Fruit fly (Drosophila melanogaster) whole organism, embryonic: Measurements from ENCODE around the gene CG13081.

Experiments used
- BEAF-32 ChIP-seq: fragments of 200-800 bp; sonication (Bioruptor generic); optimal IDR thresholded peaks from 3 replicates; lab custom pipeline; 2017; ENCODE audit warnings: missing biosample characterization, missing genetic modification characterization, mild to moderate bottlenecking, moderate library complexity, missing genetic modification reagents
- CG10979 ChIP-seq: fragments of 200-800 bp; sonication (Bioruptor generic); optimal IDR thresholded peaks from 2 replicates; lab custom pipeline; 2018; ENCODE audit warnings: missing biosample characterization, mild to moderate bottlenecking, missing genetic modification characterization, moderate library complexity
- CG13424 ChIP-seq: fragments of 200-800 bp; sonication (Bioruptor generic); optimal IDR thresholded peaks from 2 replicates; lab custom pipeline; 2019; ENCODE audit warnings: missing biosample characterization, mild to moderate bottlenecking, missing genetic modification characterization, moderate library complexity
- CG17829 ChIP-seq: fragments of 200-800 bp; optimal IDR thresholded peaks from 2 replicates; lab custom pipeline; 2019; ENCODE audit warnings: missing biosample characterization, mild to moderate bottlenecking, missing genetic modification characterization, moderate library complexity
- CG4424 ChIP-seq: fragments of 200-800 bp; sonication (Bioruptor generic); optimal IDR thresholded peaks from 3 replicates; lab custom pipeline; 2016; ENCODE audit warnings: missing biosample characterization, missing genetic modification characterization
- Dbx ChIP-seq: fragments of 200-800 bp; sonication (Bioruptor generic); IDR thresholded peaks from 3 replicates; pipeline ENCODE4 v1.3.6; 2022; ENCODE audit warnings: missing biosample characterization, missing genetic modification characterization
- Hand ChIP-seq: fragments of 200-800 bp; sonication (Bioruptor generic); optimal IDR thresholded peaks from 2 replicates; lab custom pipeline; 2017; ENCODE audit warnings: mild to moderate bottlenecking, missing biosample characterization, missing genetic modification reagents, missing genetic modification characterization
- Ravus ChIP-seq: fragments of 200-800 bp; sonication (Bioruptor generic); IDR thresholded peaks from 2 replicates; pipeline ENCODE4 v1.3.6; 2022; ENCODE audit warnings: missing biosample characterization, missing genetic modification characterization
- ase ChIP-seq: fragments of 200-800 bp; sonication (Bioruptor generic); IDR thresholded peaks from 3 replicates; pipeline ENCODE4 v1.3.6; 2022; ENCODE audit warnings: missing biosample characterization, missing genetic modification characterization
- cg ChIP-seq: fragments of 200-800 bp; sonication (Bioruptor generic); optimal IDR thresholded peaks from 3 replicates; lab custom pipeline; 2019; ENCODE audit warnings: missing biosample characterization, mild to moderate bottlenecking, missing genetic modification characterization, moderate library complexity
- gcm ChIP-seq: fragments of 200-800 bp; sonication (Bioruptor generic); optimal IDR thresholded peaks from 2 replicates; lab custom pipeline; 2019; ENCODE audit warnings: missing biosample characterization, mild to moderate bottlenecking, missing genetic modification characterization, moderate library complexity
- lola ChIP-seq, 3 experiments: fragments of >200 bp in 2 of 3; fragments of 200-800 bp in 1 of 3; sonication (Bioruptor generic) in 1 of 3; optimal IDR thresholded peaks; 2 replicates each; lab custom pipeline; 2017 to 2019; ENCODE audit warnings: missing biosample characterization in 3 of 3, missing genetic modification characterization in 3 of 3, mild to moderate bottlenecking in 1 of 3, moderate library complexity in 1 of 3
- pan ChIP-seq, 4 experiments: fragments of >200 bp in 3 of 4; fragments of 200-800 bp in 1 of 4; sonication (Bioruptor generic) in 1 of 4; optimal IDR thresholded peaks in 3 of 4; IDR thresholded peaks in 1 of 4; 2 replicates each; pipeline versions ENCODE4 v1.3.6 to Lab custom; 2017 to 2022; ENCODE audit warnings: missing biosample characterization in 2 of 4, missing genetic modification characterization in 2 of 4, mixed read lengths in 1 of 4
- usp ChIP-seq: fragments of >200 bp; optimal IDR thresholded peaks from 2 replicates; lab custom pipeline; 2017; ENCODE audit warnings: missing biosample characterization, missing genetic modification characterization

- TF ChIP-seq cg, result peak; percentile 72
- no peak for TF ChIP-seq pan (optimal IDR thresholded peaks at IDR 0.05; lab: Kevin White, UChicago)
- TF ChIP-seq pan (GFP tag; optimal IDR thresholded peaks at IDR 0.05 in 1 of 2, IDR thresholded peaks at IDR 0.05 in 1 of 2), result no peak
- no peak for TF ChIP-seq ase (GFP tag; lab: Robert Waterston, UW)
- no peak for TF ChIP-seq Dbx
- TF ChIP-seq usp, result no peak
- TF ChIP-seq lola (GFP tag; optimal IDR thresholded peaks at IDR 0.05; lab: Kevin White, UChicago), result no peak
- no peak for TF ChIP-seq gcm (GFP tag; lab: Kevin White, UChicago)
- no peak for TF ChIP-seq Hand (GFP tag; lab: Kevin White, UChicago)
- TF ChIP-seq Ravus, result no peak
- TF ChIP-seq CG13424 (tag; lab: Kevin White, UChicago), result no peak
- no peak for TF ChIP-seq CG4424 (GFP tag; lab: Kevin White, UChicago)
- no peak for TF ChIP-seq CG10979 (tag; lab: Kevin White, UChicago)
- peak; percentile 33 for TF ChIP-seq CG17829 (tag; lab: Kevin White, UChicago)
- peak; percentile 81 for TF ChIP-seq BEAF-32 (GFP tag; lab: Kevin White, UChicago)
These were observed 1.9 kb downstream of the CG13081 start for dm6 chr2L:19542268-19542773.
